Worm (Caenorhabditis elegans) whole organism, late embryonic: Measurements from ENCODE around the gene E02C12.8.

Experiments used
- ama-1 ChIP-seq: fragments of 150-350 bp; optimal IDR thresholded peaks from 2 replicates; lab custom pipeline; 2014
- ceh-6 ChIP-seq: fragments of 200-800 bp; sonication (Bioruptor generic); optimal IDR thresholded peaks from 2 replicates; lab custom pipeline; 2018; ENCODE audit warnings: mild to moderate bottlenecking, missing genetic modification characterization, missing compliant biosample characterization
- eyg-1 ChIP-seq: sonication (generic microtip); optimal IDR thresholded peaks from 2 replicates; lab custom pipeline; 2016; ENCODE audit warnings: missing genotype, missing genetic modification characterization, missing compliant biosample characterization
- nfya-1 ChIP-seq: sonication (generic microtip); optimal IDR thresholded peaks from 2 replicates; lab custom pipeline; 2017; ENCODE audit warnings: missing genetic modification characterization, mild to moderate bottlenecking, missing compliant biosample characterization, antibody characterized with exemption, moderate library complexity
- pat-9 ChIP-seq: fragments of 200-800 bp; sonication (Bioruptor generic); optimal IDR thresholded peaks from 2 replicates; lab custom pipeline; 2018; ENCODE audit warnings: mild to moderate bottlenecking, missing genetic modification characterization, moderate library complexity, missing compliant biosample characterization
- pha-4 ChIP-seq: fragments of 150-350 bp; optimal IDR thresholded peaks from 2 replicates; lab custom pipeline; 2018; ENCODE audit warnings: missing biosample characterization, missing genetic modification reagents, missing genetic modification characterization
- pqm-1 ChIP-seq: sonication (generic microtip); optimal IDR thresholded peaks from 2 replicates; lab custom pipeline; 2016; ENCODE audit warnings: missing genetic modification characterization, missing compliant biosample characterization
- rnt-1 ChIP-seq: sonication (generic microtip); optimal IDR thresholded peaks from 2 replicates; lab custom pipeline; 2016; ENCODE audit warnings: missing genetic modification characterization, missing compliant biosample characterization
- unc-55 ChIP-seq: sonication (generic microtip); optimal IDR thresholded peaks from 2 replicates; lab custom pipeline; 2017; ENCODE audit warnings: missing biosample characterization, missing genetic modification reagents, missing genetic modification characterization

DNA sequence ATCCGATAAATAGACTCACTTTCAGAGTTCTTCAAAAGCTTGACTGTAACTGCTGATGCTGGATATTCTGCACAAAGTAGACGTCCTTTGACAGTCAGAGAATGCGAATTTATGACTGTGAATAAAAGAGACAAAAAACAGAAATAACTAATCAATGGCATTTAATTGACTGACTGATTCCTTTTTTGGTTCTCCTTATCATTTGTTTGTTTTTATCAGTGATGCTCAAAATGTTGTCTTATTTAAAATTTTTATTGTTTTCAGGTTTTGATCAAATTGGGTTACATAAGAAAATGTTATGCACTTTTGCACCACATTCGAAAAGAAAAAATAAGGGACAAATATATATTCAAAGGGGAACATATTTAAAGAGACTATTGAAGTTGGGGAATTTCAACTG lies 17.1 kb downstream of the E02C12.8 start, which contains the start of gene ttr-49:
- TF ChIP-seq rnt-1 = no peak
- TF ChIP-seq ceh-6 (GFP tag; lab: Kevin White, UChicago) = no peak
- TF ChIP-seq ama-1 (lab: Kevin White, UChicago) = no peak
- no peak for TF ChIP-seq unc-55
- TF ChIP-seq pha-4 (tag; lab: Kevin White, UChicago) = no peak
- TF ChIP-seq nfya-1 (tag; lab: Kevin White, UChicago) = no peak
- no peak for TF ChIP-seq pat-9 (tag; lab: Kevin White, UChicago)
- no peak for TF ChIP-seq pqm-1
- TF ChIP-seq eyg-1 = no peak
